Worm (Caenorhabditis elegans) whole organism, mixed stage, embryonic: Measurements from ENCODE around the gene T03G6.1.
A peak's percentile ranks its signal among the peaks of the same experiment; 100 is the strongest.

Experiments
- M03D4.4 ChIP-seq: sonication (generic microtip); optimal IDR thresholded peaks from 2 replicates; lab custom pipeline; 2017; ENCODE audit warnings: mild to moderate bottlenecking, missing genetic modification characterization, missing compliant biosample characterization
- bed-3 ChIP-seq: fragments of 200-800 bp; sonication (Bioruptor generic); optimal IDR thresholded peaks from 3 replicates; lab custom pipeline; 2018; ENCODE audit warnings: mild to moderate bottlenecking, missing genetic modification characterization, moderate library complexity, missing compliant biosample characterization
- ceh-39 ChIP-seq: fragments of 150-350 bp; optimal IDR thresholded peaks from 2 replicates; lab custom pipeline; 2014; ENCODE audit warnings: missing biosample characterization, missing genetic modification characterization
- ceh-43 ChIP-seq: fragments of 200-800 bp; sonication (Bioruptor generic); optimal IDR thresholded peaks from 2 replicates; lab custom pipeline; 2018; ENCODE audit warnings: mild to moderate bottlenecking, missing genetic modification characterization, moderate library complexity, missing compliant biosample characterization
- ceh-83 ChIP-seq: fragments of 200-800 bp; sonication (Bioruptor generic); optimal IDR thresholded peaks from 2 replicates; lab custom pipeline; 2018; ENCODE audit warnings: mild to moderate bottlenecking, missing genetic modification characterization, missing compliant biosample characterization
- ces-1 ChIP-seq: fragments of 150-350 bp; optimal IDR thresholded peaks from 2 replicates; lab custom pipeline; 2014; ENCODE audit warnings: missing biosample characterization, missing genetic modification reagents, missing genetic modification characterization
- cnd-1 ChIP-seq: fragments of 200-800 bp; sonication (Bioruptor generic); optimal IDR thresholded peaks from 2 replicates; lab custom pipeline; 2018; ENCODE audit warnings: mild to moderate bottlenecking, missing genetic modification characterization, missing compliant biosample characterization
- drap-1 ChIP-seq: fragments of 200-800 bp; sonication (Bioruptor generic); optimal IDR thresholded peaks from 3 replicates; lab custom pipeline; 2018; ENCODE audit warnings: mild to moderate bottlenecking, missing genetic modification characterization, missing compliant biosample characterization
- elt-1 ChIP-seq: sonication (generic microtip); optimal IDR thresholded peaks from 2 replicates; lab custom pipeline; 2017; ENCODE audit warnings: missing genetic modification characterization, mild to moderate bottlenecking, missing compliant biosample characterization, antibody characterized with exemption, moderate library complexity, borderline replicate concordance; ENCODE audit not compliant: insufficient read depth
- ham-2 ChIP-seq: fragments of 200-800 bp; sonication (Bioruptor generic); optimal IDR thresholded peaks from 2 replicates; lab custom pipeline; 2018; ENCODE audit warnings: mild to moderate bottlenecking, missing genetic modification characterization, missing compliant biosample characterization
- hlh-1 ChIP-seq: fragments of 150-350 bp; optimal IDR thresholded peaks from 2 replicates; lab custom pipeline; 2014; ENCODE audit warnings: missing biosample characterization, missing genetic modification reagents, missing genetic modification characterization
- lin-32 ChIP-seq: fragments of 200-800 bp; sonication (Bioruptor generic); optimal IDR thresholded peaks from 2 replicates; lab custom pipeline; 2018; ENCODE audit warnings: mild to moderate bottlenecking, missing genetic modification characterization, missing compliant biosample characterization
- lsy-2 ChIP-seq: fragments of 150-350 bp; optimal IDR thresholded peaks from 2 replicates; lab custom pipeline; 2014; ENCODE audit warnings: missing biosample characterization, missing genetic modification characterization
- mep-1 ChIP-seq: fragments of 150-350 bp; optimal IDR thresholded peaks from 2 replicates; lab custom pipeline; 2017; ENCODE audit warnings: missing biosample characterization, missing genetic modification reagents, missing genetic modification characterization, inconsistent platforms
- mls-2 ChIP-seq: sonication (generic microtip); optimal IDR thresholded peaks from 2 replicates; lab custom pipeline; 2016; ENCODE audit warnings: mild to moderate bottlenecking, missing genetic modification characterization, moderate library complexity, missing compliant biosample characterization
- nhr-12 ChIP-seq: fragments of 150-350 bp; optimal IDR thresholded peaks from 2 replicates; lab custom pipeline; 2014; ENCODE audit warnings: missing biosample characterization, missing genetic modification characterization
- nhr-28 ChIP-seq: fragments of 150-350 bp; optimal IDR thresholded peaks from 2 replicates; lab custom pipeline; 2014; ENCODE audit warnings: missing biosample characterization, missing genetic modification characterization
- nhr-76 ChIP-seq: sonication (generic microtip); optimal IDR thresholded peaks from 2 replicates; lab custom pipeline; 2017; ENCODE audit warnings: missing biosample characterization, missing genetic modification characterization
- sem-2 ChIP-seq: fragments of 200-800 bp; sonication (Bioruptor generic); optimal IDR thresholded peaks from 2 replicates; lab custom pipeline; 2018; ENCODE audit warnings: mild to moderate bottlenecking, missing genetic modification characterization, missing compliant biosample characterization
- snpc-4 ChIP-seq: fragments of 150-350 bp; optimal IDR thresholded peaks from 2 replicates; lab custom pipeline; 2014; ENCODE audit warnings: missing biosample characterization, missing genetic modification characterization
- sptf-1 ChIP-seq: sonication (generic microtip); optimal IDR thresholded peaks from 2 replicates; lab custom pipeline; 2017; ENCODE audit warnings: mild to moderate bottlenecking, missing genetic modification characterization, moderate library complexity, missing compliant biosample characterization
- tbx-8 ChIP-seq: fragments of 200-800 bp; sonication (Bioruptor generic); optimal IDR thresholded peaks from 2 replicates; lab custom pipeline; 2018; ENCODE audit warnings: mild to moderate bottlenecking, missing genetic modification characterization, moderate library complexity, missing compliant biosample characterization
- unc-120 ChIP-seq: sonication (generic microtip); optimal IDR thresholded peaks from 2 replicates; lab custom pipeline; 2017; ENCODE audit warnings: missing genetic modification characterization, missing compliant biosample characterization; ENCODE audit not compliant: poor library complexity, severe bottlenecking
- unc-39 ChIP-seq: fragments of 150-350 bp; optimal IDR thresholded peaks from 2 replicates; lab custom pipeline; 2014; ENCODE audit warnings: missing biosample characterization, missing genetic modification characterization
- unc-62 ChIP-seq: fragments of 150-350 bp; optimal IDR thresholded peaks from 2 replicates; lab custom pipeline; 2014; ENCODE audit warnings: missing biosample characterization, missing genetic modification reagents, missing genetic modification characterization
- zip-8 ChIP-seq: fragments of 150-350 bp; optimal IDR thresholded peaks from 2 replicates; lab custom pipeline; 2014; ENCODE audit warnings: missing biosample characterization, missing genetic modification characterization
- ztf-11 ChIP-seq: fragments of 150-350 bp; optimal IDR thresholded peaks from 2 replicates; lab custom pipeline; 2014; ENCODE audit warnings: missing biosample characterization, missing genetic modification characterization

The T03G6.1 gene

ce11 chrX:2626153-2626552 is 18.1 kb downstream of the T03G6.1 start:
- TF ChIP-seq hlh-1 (tag; lab: Kevin White, UChicago) (no peak), ceh-83 (no peak), sem-2 (no peak), ham-2 (GFP tag; lab: Kevin White, UChicago) (no peak), sptf-1 (tag; lab: Kevin White, UChicago) (no peak), mep-1 (tag; lab: Kevin White, UChicago) (no peak), M03D4.4 (tag; lab: Kevin White, UChicago) (no peak), lin-32 (no peak), ceh-39 (tag; lab: Kevin White, UChicago) (no peak), unc-39 (tag; lab: Kevin White, UChicago) (no peak), zip-8 (tag; lab: Kevin White, UChicago) (no peak), bed-3 (GFP tag; lab: Kevin White, UChicago) (no peak), elt-1 (tag; lab: Kevin White, UChicago) (no peak), lsy-2 (no peak), mls-2 (tag; lab: Kevin White, UChicago) (no peak), cnd-1 (tag; lab: Kevin White, UChicago) (no peak), unc-62 (no peak), nhr-12 (tag; lab: Kevin White, UChicago) (no peak)

ce11 chrX:2632869-2633268 is 24.8 kb downstream of the T03G6.1 start:
- no peak for TF ChIP-seq snpc-4
- no peak for TF ChIP-seq sptf-1 (tag; lab: Kevin White, UChicago)
- no peak for TF ChIP-seq nhr-76 (tag; lab: Kevin White, UChicago)
- TF ChIP-seq ceh-43 = no peak
- no peak for TF ChIP-seq cnd-1 (tag; lab: Kevin White, UChicago)
- TF ChIP-seq ztf-11 (tag; lab: Kevin White, UChicago) = no peak
- TF ChIP-seq nhr-28 (tag; lab: Kevin White, UChicago) = no peak
- no peak for TF ChIP-seq elt-1 (tag; lab: Kevin White, UChicago)
- TF ChIP-seq tbx-8 = no peak
- TF ChIP-seq ceh-83 = no peak
- no peak for TF ChIP-seq unc-39 (tag; lab: Kevin White, UChicago)
- no peak for TF ChIP-seq zip-8 (tag; lab: Kevin White, UChicago)
- no peak for TF ChIP-seq ham-2 (GFP tag; lab: Kevin White, UChicago)

- TF ChIP-seq unc-39 (tag; lab: Kevin White, UChicago) (no peak), ces-1 (peak; percentile 36)
Observed at ce11 chrX:2640556-2640955, 32.5 kb downstream of the T03G6.1 start.

ce11 chrX:2641094-2641493 is 33.1 kb downstream of the T03G6.1 start:
- TF ChIP-seq unc-39 (tag; lab: Kevin White, UChicago) = no peak
- TF ChIP-seq tbx-8 = no peak

- TF ChIP-seq drap-1 (GFP tag; lab: Kevin White, UChicago) (no peak), ces-1 (peak; percentile 84), unc-120 (tag; lab: Kevin White, UChicago) (no peak)
Observed at ce11 chrX:2654334-2654733, 46.3 kb downstream of the T03G6.1 start.
